Fruit fly (Drosophila melanogaster): ENCODE data around the gene snsl.

snsl gene

DNA sequence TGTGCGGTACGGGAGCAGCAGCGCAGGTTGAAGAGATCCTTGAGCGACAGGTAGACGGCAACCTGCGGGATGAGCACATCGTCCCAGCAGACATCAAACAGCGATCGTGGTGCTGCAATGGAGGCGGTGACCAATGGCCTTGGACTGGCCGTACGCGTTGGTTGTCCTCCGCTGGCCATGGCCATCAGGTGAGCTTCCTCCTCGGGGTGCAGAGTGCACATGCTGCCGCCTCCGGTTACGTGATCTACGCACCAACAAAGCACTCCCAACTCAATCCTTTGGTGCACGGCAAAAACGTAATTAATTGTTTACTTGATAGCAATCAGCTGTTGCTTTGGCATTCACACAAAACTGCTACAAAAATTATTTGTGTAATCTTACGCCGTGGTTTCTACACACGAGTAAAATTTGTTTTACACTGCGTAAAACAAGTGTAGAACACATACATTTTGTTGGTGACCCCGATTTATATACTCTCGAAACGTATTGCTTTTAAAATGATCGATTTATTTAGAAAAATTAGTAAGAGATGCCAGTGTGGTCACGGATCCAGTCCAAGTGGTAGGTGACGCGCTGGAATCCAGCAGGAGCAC is 43.0 kb upstream of the snsl start, which contains the start of gene jet:
Gene jet, minus strand, starts transcription at position 332 of the 593 bp plus-strand sequence.
- peak; percentile 81 for TF ChIP-seq ftz-f1 (GFP tag; optimal IDR thresholded peaks at IDR 0.05)
- TF ChIP-seq CG4360 (GFP tag; IDR thresholded peaks at IDR 0.05), result no peak
- no peak for TF ChIP-seq CG10267 (tag; optimal IDR thresholded peaks at IDR 0.05)
- TF ChIP-seq CG31365 (tag; optimal IDR thresholded peaks at IDR 0.05), result no peak
- TF ChIP-seq CG13296 (GFP tag; optimal IDR thresholded peaks at IDR 0.05), result no peak
- no peak for TF ChIP-seq CG12236 (GFP tag; optimal IDR thresholded peaks at IDR 0.05)
- no peak for TF ChIP-seq sd (tag; optimal IDR thresholded peaks at IDR 0.05)
- no peak for TF ChIP-seq CG4328 (GFP tag; optimal IDR thresholded peaks at IDR 0.05)
- no peak for TF ChIP-seq Dad (GFP tag; optimal IDR thresholded peaks at IDR 0.05)
- TF ChIP-seq amos (GFP tag; IDR thresholded peaks at IDR 0.05; ENCODE audit: partially characterized antibody), result peak; percentile 82
- TF ChIP-seq crp (GFP tag; optimal IDR thresholded peaks at IDR 0.05), result peak; percentile 78 to 93
- peak; percentile 51 for TF ChIP-seq pzg (GFP tag; optimal IDR thresholded peaks at IDR 0.05)
- TF ChIP-seq Kr (GFP tag; optimal IDR thresholded peaks at IDR 0.05), result no peak
- no peak for TF ChIP-seq CG14014 (GFP tag; IDR thresholded peaks at IDR 0.05)
- TF ChIP-seq dmrt11E (tag; optimal IDR thresholded peaks at IDR 0.05), result no peak
- no peak for TF ChIP-seq CG17612 (GFP tag; IDR thresholded peaks at IDR 0.05)
- no peak for TF ChIP-seq ab (GFP tag; optimal IDR thresholded peaks at IDR 0.05)
- TF ChIP-seq CG18619 (GFP tag; optimal IDR thresholded peaks at IDR 0.05), result no peak
- no peak for TF ChIP-seq gt (GFP tag; IDR thresholded peaks at IDR 0.05)
- TF ChIP-seq bbx (GFP tag; IDR thresholded peaks at IDR 0.05; ENCODE audit: partially characterized antibody), result peak; percentile 48
- TF ChIP-seq pb (GFP tag; optimal IDR thresholded peaks at IDR 0.05), result no peak
- peak; percentile 26 for TF ChIP-seq Nf-YC (tag; optimal IDR thresholded peaks at IDR 0.05)
- no peak for TF ChIP-seq tio (GFP tag; optimal IDR thresholded peaks at IDR 0.05)
- TF ChIP-seq CG14965 (GFP tag; optimal IDR thresholded peaks at IDR 0.05; ENCODE audit: borderline replicate concordance), result no peak
- TF ChIP-seq CG18599 (GFP tag; optimal IDR thresholded peaks at IDR 0.05), result no peak
- peak; percentile 1 for TF ChIP-seq scrt (GFP tag; optimal IDR thresholded peaks at IDR 0.05)
- no peak for TF ChIP-seq Six4 (GFP tag; optimal IDR thresholded peaks at IDR 0.05)
- no peak for TF ChIP-seq Max (GFP tag; optimal IDR thresholded peaks at IDR 0.05)
- TF ChIP-seq Oli (tag; optimal IDR thresholded peaks at IDR 0.05), result no peak
- TF ChIP-seq HmgZ (tag; optimal IDR thresholded peaks at IDR 0.05), result peak; percentile 57
- TF ChIP-seq CG17361 (GFP tag; IDR thresholded peaks at IDR 0.05), result no peak
- peak; percentile 97 for TF ChIP-seq MBD-R2 (GFP tag; IDR thresholded peaks at IDR 0.05)
- no peak for TF ChIP-seq cato (GFP tag; optimal IDR thresholded peaks at IDR 0.05; ENCODE audit: borderline replicate concordance)
- no peak for TF ChIP-seq Dbx (GFP tag; IDR thresholded peaks at IDR 0.05)
- peak; percentile 9 for TF ChIP-seq Abd-B (GFP tag; optimal IDR thresholded peaks at IDR 0.05)
- peak; percentile 67 for TF ChIP-seq CG16813 (GFP tag; IDR thresholded peaks at IDR 0.05; ENCODE audit: partially characterized antibody)
- TF ChIP-seq odd (GFP tag; optimal IDR thresholded peaks at IDR 0.05), result no peak
- no peak for TF ChIP-seq Ets65A (GFP tag)
- TF ChIP-seq abd-A (tag; optimal IDR thresholded peaks at IDR 0.05), result no peak
- TF ChIP-seq CG3995 (GFP tag; optimal IDR thresholded peaks at IDR 0.05), result no peak
- no peak for TF ChIP-seq CG30020 (tag; optimal IDR thresholded peaks at IDR 0.05)
- no peak for TF ChIP-seq tup (GFP tag; optimal IDR thresholded peaks at IDR 0.05)
- peak; percentile 43 for TF ChIP-seq gfzf (GFP tag; optimal IDR thresholded peaks at IDR 0.05)
- no peak for TF ChIP-seq eve (GFP tag; optimal IDR thresholded peaks at IDR 0.05)
- peak in 1 of 2 experiments; percentile 31 for TF ChIP-seq Pdp1 (GFP tag; optimal IDR thresholded peaks at IDR 0.05)
- TF ChIP-seq CG11723 (GFP tag; optimal IDR thresholded peaks at IDR 0.05), result no peak
- TF ChIP-seq CG3281 (GFP tag; optimal IDR thresholded peaks at IDR 0.05), result no peak
- TF ChIP-seq Ada2b (GFP tag; IDR thresholded peaks at IDR 0.05), result no peak
- TF ChIP-seq sisA (GFP tag; IDR thresholded peaks at IDR 0.05), result no peak
- no peak for TF ChIP-seq CG8281 (tag; optimal IDR thresholded peaks at IDR 0.05)

Measured in whole organism, embryonic.